Worm (Caenorhabditis elegans) whole organism, L2 larva: ENCODE data around the gene K08H2.5.

Experiments
- R02D3.7 ChIP-seq: fragments of 150-350 bp; optimal IDR thresholded peaks from 2 replicates; lab custom pipeline; 2014; ENCODE audit warnings: missing biosample characterization, missing genetic modification characterization
- aly-2 ChIP-seq: fragments of 150-350 bp; optimal IDR thresholded peaks from 2 replicates; lab custom pipeline; 2014; ENCODE audit warnings: missing biosample characterization, missing genetic modification characterization
- ama-1 ChIP-seq: fragments of 150-350 bp; optimal IDR thresholded peaks from 2 replicates; lab custom pipeline; 2018; ENCODE audit warnings: inconsistent platforms
- egl-27 ChIP-seq: sonication (generic microtip); optimal IDR thresholded peaks from 3 replicates; lab custom pipeline; 2017; ENCODE audit warnings: missing biosample characterization, missing genetic modification reagents, missing genetic modification characterization
- nhr-11 ChIP-seq: fragments of 150-350 bp; optimal IDR thresholded peaks from 2 replicates; lab custom pipeline; 2014; ENCODE audit warnings: missing biosample characterization, missing genetic modification characterization
- nhr-237 ChIP-seq: fragments of 150-350 bp; optimal IDR thresholded peaks from 2 replicates; lab custom pipeline; 2014; ENCODE audit warnings: missing biosample characterization, missing genetic modification characterization
- nhr-77 ChIP-seq: fragments of 150-350 bp; optimal IDR thresholded peaks from 2 replicates; lab custom pipeline; 2014; ENCODE audit warnings: missing biosample characterization, missing genetic modification characterization
- skn-1 ChIP-seq: sonication (generic microtip); optimal IDR thresholded peaks from 2 replicates; lab custom pipeline; 2017; ENCODE audit warnings: missing biosample characterization, missing genetic modification characterization
- unc-62 ChIP-seq: fragments of 150-350 bp; optimal IDR thresholded peaks from 2 replicates; lab custom pipeline; 2014; ENCODE audit warnings: missing biosample characterization, missing genetic modification reagents, missing genetic modification characterization
- ztf-11 ChIP-seq: sonication (generic microtip); optimal IDR thresholded peaks from 2 replicates; lab custom pipeline; 2017; ENCODE audit warnings: missing biosample characterization, missing genetic modification characterization
- ztf-4 ChIP-seq: fragments of 150-350 bp; optimal IDR thresholded peaks from 2 replicates; lab custom pipeline; 2014; ENCODE audit warnings: missing biosample characterization, missing genetic modification characterization

DNA sequence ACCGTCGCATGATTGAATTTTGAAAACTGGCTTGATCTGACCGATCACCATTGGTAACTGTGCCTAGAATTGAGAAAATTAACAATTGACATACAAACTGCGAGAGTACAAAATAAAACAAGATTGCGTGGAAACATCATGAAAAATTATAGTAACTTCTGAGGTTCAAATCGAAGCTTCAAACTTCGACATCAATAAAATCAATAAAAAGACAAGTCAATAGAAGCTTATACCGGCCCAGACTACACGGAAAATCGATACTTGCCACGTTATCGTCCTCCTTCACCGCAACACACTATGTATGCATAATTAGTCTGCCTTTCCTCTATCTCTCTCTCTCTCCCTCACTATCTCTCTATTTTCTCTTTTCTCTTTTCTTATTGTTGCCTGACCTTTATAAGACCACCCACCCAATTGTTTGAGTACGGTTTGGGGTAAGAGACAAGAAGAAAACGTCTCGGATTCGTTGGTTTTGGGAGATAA lies 15.5 kb downstream of the K08H2.5 start, which contains the start of gene skr-21:
- no peak for TF ChIP-seq nhr-77 (tag; lab: Kevin White, UChicago)
- TF ChIP-seq ama-1 (lab: Kevin White, UChicago): no peak
- no peak for TF ChIP-seq R02D3.7 (tag; lab: Kevin White, UChicago)
- no peak for TF ChIP-seq ztf-4 (tag; lab: Kevin White, UChicago)
- no peak for TF ChIP-seq nhr-237 (tag; lab: Kevin White, UChicago)
- TF ChIP-seq unc-62 (GFP tag; lab: Kevin White, UChicago): no peak
- no peak for TF ChIP-seq skn-1 (tag; lab: Kevin White, UChicago)
- no peak for TF ChIP-seq ztf-11
- TF ChIP-seq nhr-11 (tag; lab: Kevin White, UChicago): no peak
- no peak for TF ChIP-seq aly-2 (tag; lab: Kevin White, UChicago)
- no peak for TF ChIP-seq egl-27 (tag; lab: Kevin White, UChicago)
